Worm (Caenorhabditis elegans) whole organism, L4 larva: ENCODE data around the gene C07A9.9.

Source experiments
- D1046.2 ChIP-seq: fragments of 200-800 bp; sonication (Bioruptor generic); IDR thresholded peaks from 2 replicates; pipeline ENCODE4 v1.3.6; 2022; ENCODE audit warnings: missing genetic modification characterization, missing compliant biosample characterization
- F26F4.8 ChIP-seq: fragments of 200-800 bp; sonication (Bioruptor generic); conservative IDR thresholded peaks from 2 replicates; pipeline ENCODE4 v1.3.6; 2022; ENCODE audit warnings: missing genetic modification characterization, missing compliant biosample characterization
- R02D3.7 ChIP-seq: fragments of 150-350 bp; sonication (generic microtip); optimal IDR thresholded peaks from 3 replicates; lab custom pipeline; 2014; ENCODE audit warnings: missing biosample characterization, missing genetic modification characterization
- T20F7.1 ChIP-seq: fragments of 200-800 bp; sonication (Bioruptor generic); optimal IDR thresholded peaks from 2 replicates; lab custom pipeline; 2018; ENCODE audit warnings: mild to moderate bottlenecking, missing genetic modification characterization, missing compliant biosample characterization
- Y105C5A.15 ChIP-seq: fragments of 200-800 bp; sonication (Bioruptor generic); IDR thresholded peaks from 2 replicates; pipeline ENCODE4 v1.3.6; 2022; ENCODE audit warnings: missing genetic modification characterization, missing compliant biosample characterization
- Y5F2A.4 ChIP-seq: fragments of 200-800 bp; sonication (Bioruptor generic); optimal IDR thresholded peaks from 2 replicates; lab custom pipeline; 2018; ENCODE audit warnings: mild to moderate bottlenecking, missing genetic modification characterization, missing compliant biosample characterization
- Y75B8A.6 ChIP-seq: fragments of 200-800 bp; sonication (Bioruptor generic); IDR thresholded peaks from 2 replicates; pipeline ENCODE4 v1.3.6; 2022; ENCODE audit warnings: missing genetic modification reagents, missing genetic modification characterization, missing compliant biosample characterization
- ZK337.2 ChIP-seq: fragments of 200-800 bp; sonication (Bioruptor generic); IDR thresholded peaks from 2 replicates; pipeline ENCODE4 v1.3.6; 2022; ENCODE audit warnings: missing genetic modification reagents, missing genetic modification characterization, missing compliant biosample characterization
- aly-2 ChIP-seq: sonication (generic microtip); optimal IDR thresholded peaks from 2 replicates; lab custom pipeline; 2018; ENCODE audit warnings: missing biosample characterization, missing genetic modification characterization
- arid-1 ChIP-seq: fragments of 200-800 bp; sonication (Bioruptor generic); conservative IDR thresholded peaks from 2 replicates; pipeline ENCODE4 v1.3.6; 2022; ENCODE audit warnings: missing genetic modification reagents, missing genetic modification characterization, missing compliant biosample characterization
- attf-4 ChIP-seq: sonication (generic microtip); optimal IDR thresholded peaks from 3 replicates; lab custom pipeline; 2017; ENCODE audit warnings: missing biosample characterization, missing genetic modification characterization
- ceh-20 ChIP-seq: fragments of 200-800 bp; sonication (Bioruptor generic); IDR thresholded peaks from 2 replicates; pipeline ENCODE4 v1.3.6; 2022; ENCODE audit warnings: missing genetic modification reagents, missing genetic modification characterization, missing compliant biosample characterization
- ceh-28 ChIP-seq: fragments of 150-350 bp; optimal IDR thresholded peaks from 2 replicates; lab custom pipeline; 2014; ENCODE audit warnings: missing biosample characterization, missing genetic modification reagents, missing genetic modification characterization
- ceh-32 ChIP-seq: sonication (generic microtip); optimal IDR thresholded peaks from 2 replicates; lab custom pipeline; 2016; ENCODE audit warnings: mild to moderate bottlenecking, missing genetic modification characterization, missing compliant biosample characterization; ENCODE audit not compliant: poor library complexity
- daf-12 ChIP-seq: fragments of 150-350 bp; optimal IDR thresholded peaks from 2 replicates; lab custom pipeline; 2014; ENCODE audit warnings: missing biosample characterization, missing genetic modification reagents, missing genetic modification characterization
- daf-8 ChIP-seq: fragments of 200-800 bp; sonication (Bioruptor generic); IDR thresholded peaks from 2 replicates; pipeline ENCODE4 v1.3.6; 2022; ENCODE audit warnings: missing genetic modification characterization, missing compliant biosample characterization
- dmd-6 ChIP-seq: fragments of 200-800 bp; sonication (Bioruptor generic); IDR thresholded peaks from 2 replicates; pipeline ENCODE4 v1.3.6; 2022; ENCODE audit warnings: missing genetic modification reagents, missing genetic modification characterization, missing compliant biosample characterization
- dmd-8 ChIP-seq: fragments of 200-800 bp; sonication (Bioruptor generic); IDR thresholded peaks from 2 replicates; pipeline ENCODE4 v1.3.6; 2022; ENCODE audit warnings: missing genetic modification characterization, missing compliant biosample characterization
- dpl-1 ChIP-seq: fragments of 150-350 bp; optimal IDR thresholded peaks from 2 replicates; lab custom pipeline; 2014; ENCODE audit warnings: missing biosample characterization, missing genetic modification reagents, missing genetic modification characterization
- dve-1 ChIP-seq: sonication (generic microtip); optimal IDR thresholded peaks from 2 replicates; lab custom pipeline; 2017; ENCODE audit warnings: antibody characterized with exemption, mild to moderate bottlenecking, missing genetic modification characterization, missing compliant biosample characterization; ENCODE audit not compliant: insufficient read depth
- egl-43 ChIP-seq: fragments of 200-800 bp; sonication (Bioruptor generic); IDR thresholded peaks from 2 replicates; pipeline ENCODE4 v1.3.6; 2022; ENCODE audit warnings: missing genetic modification reagents, missing genetic modification characterization, missing compliant biosample characterization
- fkh-10 ChIP-seq: fragments of 150-350 bp; optimal IDR thresholded peaks from 2 replicates; lab custom pipeline; 2014; ENCODE audit warnings: missing biosample characterization, missing genetic modification reagents, missing genetic modification characterization
- hif-1 ChIP-seq, 2 experiments: sonication (generic microtip); optimal IDR thresholded peaks; 2 replicates each; lab custom pipeline; 2016 to 2017; ENCODE audit warnings: missing compliant biosample characterization in 2 of 2, missing genetic modification characterization in 2 of 2, missing genetic modification reagents in 2 of 2, missing genotype in 2 of 2, mild to moderate bottlenecking in 1 of 2
- hmg-1.1 ChIP-seq: fragments of 200-800 bp; sonication (Bioruptor generic); IDR thresholded peaks from 2 replicates; pipeline ENCODE4 v1.3.6; 2022; ENCODE audit warnings: missing genetic modification reagents, missing genetic modification characterization, missing compliant biosample characterization
- jun-1 ChIP-seq: fragments of 150-350 bp; optimal IDR thresholded peaks from 2 replicates; lab custom pipeline; 2014; ENCODE audit warnings: missing biosample characterization, missing genetic modification reagents, missing genetic modification characterization
- lin-15B ChIP-seq: fragments of 150-350 bp; sonication (generic microtip); optimal IDR thresholded peaks from 3 replicates; lab custom pipeline; 2014; ENCODE audit warnings: missing biosample characterization, missing genetic modification characterization
- lin-29 ChIP-seq: fragments of 200-800 bp; sonication (Bioruptor generic); IDR thresholded peaks from 2 replicates; pipeline ENCODE4 v1.3.6; 2022; ENCODE audit warnings: missing genetic modification reagents, missing genetic modification characterization, missing compliant biosample characterization
- mes-2 ChIP-seq: sonication (generic microtip); optimal IDR thresholded peaks from 2 replicates; lab custom pipeline; 2016; ENCODE audit warnings: missing genotype, mild to moderate bottlenecking, missing genetic modification characterization, missing compliant biosample characterization; ENCODE audit not compliant: poor library complexity, severe bottlenecking
- mxl-2 ChIP-seq: fragments of 200-800 bp; sonication (Bioruptor generic); conservative IDR thresholded peaks from 2 replicates; pipeline ENCODE4 v1.3.6; 2022; ENCODE audit warnings: missing genetic modification reagents, missing genetic modification characterization, missing compliant biosample characterization
- mxl-3 ChIP-seq: fragments of 200-800 bp; sonication (Bioruptor generic); optimal IDR thresholded peaks from 2 replicates; lab custom pipeline; 2018; ENCODE audit warnings: mild to moderate bottlenecking, missing genetic modification characterization, missing compliant biosample characterization
- nhr-10 ChIP-seq: fragments of 150-350 bp; optimal IDR thresholded peaks from 2 replicates; lab custom pipeline; 2014; ENCODE audit warnings: missing biosample characterization, missing genetic modification characterization
- nhr-11 ChIP-seq: fragments of 150-350 bp; optimal IDR thresholded peaks from 2 replicates; lab custom pipeline; 2014; ENCODE audit warnings: missing biosample characterization, missing genetic modification characterization
- nhr-25 ChIP-seq: sonication (generic microtip); optimal IDR thresholded peaks from 2 replicates; lab custom pipeline; 2017; ENCODE audit warnings: missing genetic modification characterization, mild to moderate bottlenecking, missing compliant biosample characterization, antibody characterized with exemption, moderate library complexity, borderline replicate concordance; ENCODE audit not compliant: insufficient read depth
- nhr-42 ChIP-seq: fragments of 200-800 bp; sonication (Bioruptor generic); IDR thresholded peaks from 2 replicates; pipeline ENCODE4 v1.3.6; 2022; ENCODE audit warnings: missing genetic modification characterization, missing compliant biosample characterization
- nhr-6 ChIP-seq: fragments of 150-350 bp; optimal IDR thresholded peaks from 2 replicates; lab custom pipeline; 2014; ENCODE audit warnings: missing biosample characterization, missing genetic modification characterization
- nhr-77 ChIP-seq: fragments of 150-350 bp; optimal IDR thresholded peaks from 2 replicates; lab custom pipeline; 2014; ENCODE audit warnings: missing biosample characterization, missing genetic modification characterization
- sdz-12 ChIP-seq: fragments of 200-800 bp; sonication (Bioruptor generic); optimal IDR thresholded peaks from 2 replicates; lab custom pipeline; 2018; ENCODE audit warnings: mild to moderate bottlenecking, missing genetic modification characterization, missing compliant biosample characterization
- set-16 ChIP-seq: fragments of 200-800 bp; sonication (Bioruptor generic); IDR thresholded peaks from 2 replicates; pipeline ENCODE4 v1.3.6; 2022; ENCODE audit warnings: missing genetic modification reagents, missing genetic modification characterization, missing compliant biosample characterization
- skn-1 ChIP-seq: fragments of 150-350 bp; optimal IDR thresholded peaks from 2 replicates; lab custom pipeline; 2014; ENCODE audit warnings: missing biosample characterization, missing genetic modification characterization
- snpc-1.2 ChIP-seq: fragments of 200-800 bp; sonication (Bioruptor generic); IDR thresholded peaks from 2 replicates; pipeline ENCODE4 v1.3.6; 2022; ENCODE audit warnings: missing genetic modification reagents, missing genetic modification characterization, missing compliant biosample characterization
- tag-97 ChIP-seq: fragments of 200-800 bp; sonication (Bioruptor generic); IDR thresholded peaks from 2 replicates; pipeline ENCODE4 v1.3.6; 2022; ENCODE audit warnings: missing genetic modification characterization, missing compliant biosample characterization
- unc-130 ChIP-seq: sonication (generic microtip); optimal IDR thresholded peaks from 2 replicates; lab custom pipeline; 2016; ENCODE audit warnings: missing genetic modification reagents, missing genetic modification characterization, missing compliant biosample characterization
- zag-1 ChIP-seq: fragments of 150-350 bp; optimal IDR thresholded peaks from 2 replicates; lab custom pipeline; 2014; ENCODE audit warnings: missing biosample characterization, missing genetic modification characterization
- zfp-3 ChIP-seq: fragments of 200-800 bp; sonication (Bioruptor generic); conservative IDR thresholded peaks from 2 replicates; pipeline ENCODE4 v1.3.6; 2022; ENCODE audit warnings: missing genetic modification reagents, missing genetic modification characterization, missing compliant biosample characterization
- ztf-11 ChIP-seq: fragments of 150-350 bp; optimal IDR thresholded peaks from 2 replicates; lab custom pipeline; 2014; ENCODE audit warnings: missing biosample characterization, missing genetic modification characterization
- ztf-7 ChIP-seq: fragments of 150-350 bp; optimal IDR thresholded peaks from 2 replicates; lab custom pipeline; 2014; ENCODE audit warnings: missing biosample characterization, missing genetic modification characterization

Gene C07A9.9

ce11 chrIII:9638159-9638754, 29.2 kb downstream of the C07A9.9 start (continued):
- no peak for TF ChIP-seq tag-97 (GFP tag; lab: Robert Waterston, UW)

- TF ChIP-seq Y5F2A.4 (no peak), aly-2 (no peak)
Measured at ce11 chrIII:9637016-9637415, 30.4 kb downstream of the C07A9.9 start, which contains the start of gene gei-13. Gene gei-13, minus strand, starts transcription at chrIII:9637116.

- TF ChIP-seq dve-1 (tag; lab: Kevin White, UChicago) (peak; percentile 76), ceh-20 (GFP tag; lab: Robert Waterston, UW) (no peak), ztf-7 (no peak), dmd-8 (GFP tag; lab: Robert Waterston, UW) (no peak), dpl-1 (peak; percentile 98), dmd-6 (peak; percentile 48), nhr-10 (tag; lab: Kevin White, UChicago) (no peak), snpc-1.2 (GFP tag; lab: Robert Waterston, UW) (no peak), mes-2 (peak; percentile 67), nhr-11 (tag; lab: Kevin White, UChicago) (peak; percentile 32), zfp-3 (GFP tag; lab: Robert Waterston, UW) (no peak), T20F7.1 (GFP tag; lab: Kevin White, UChicago) (peak; percentile 65), Y5F2A.4 (no peak), Y105C5A.15 (no peak), jun-1 (tag; lab: Kevin White, UChicago) (no peak), daf-12 (tag; lab: Kevin White, UChicago) (no peak), mxl-2 (GFP tag; lab: Robert Waterston, UW) (no peak), unc-130 (peak; percentile 50), nhr-42 (GFP tag; lab: Robert Waterston, UW) (no peak), ceh-28 (tag; lab: Kevin White, UChicago) (peak; percentile 29), arid-1 (GFP tag; lab: Robert Waterston, UW) (no peak), nhr-77 (tag; lab: Kevin White, UChicago) (peak; percentile 39), zag-1 (tag; lab: Kevin White, UChicago) (no peak), D1046.2 (GFP tag; lab: Robert Waterston, UW) (no peak), nhr-6 (peak; percentile 96), ceh-32 (no peak), nhr-25 (peak; percentile 72), egl-43 (GFP tag; lab: Robert Waterston, UW) (no peak), ztf-11 (no peak), mxl-3 (GFP tag; lab: Kevin White, UChicago) (peak; percentile 51), F26F4.8 (GFP tag; lab: Robert Waterston, UW) (no peak), attf-4 (tag; lab: Kevin White, UChicago) (no peak), skn-1 (tag; lab: Kevin White, UChicago) (no peak), Y75B8A.6 (GFP tag; lab: Robert Waterston, UW) (no peak), hmg-1.1 (GFP tag; lab: Robert Waterston, UW) (peak; percentile 66; the same call in 1 of the 2 replicates), R02D3.7 (tag; lab: Kevin White, UChicago) (no peak), fkh-10 (no peak), lin-29 (GFP tag; lab: Robert Waterston, UW) (no peak), hif-1 (tag; optimal IDR thresholded peaks at IDR 0.05; lab: Kevin White, UChicago) (peak in 1 of 2 experiments; percentile 52), lin-15B (tag; lab: Kevin White, UChicago) (no peak), set-16 (GFP tag; lab: Robert Waterston, UW) (no peak), ZK337.2 (GFP tag; lab: Robert Waterston, UW) (no peak), daf-8 (GFP tag; lab: Robert Waterston, UW) (no peak), sdz-12 (GFP tag; lab: Kevin White, UChicago) (no peak)
Measured at ce11 chrIII:9631117-9631655, 36.3 kb downstream of the C07A9.9 start, which contains the start of gene ubc-7. Gene ubc-7, minus strand, starts transcription at chrIII:9631167.
